Worm (Caenorhabditis elegans) whole organism, young adult: ENCODE results near the gene pygl-1.

ENCODE experiments used
- B0336.3 ChIP-seq: fragments of 200-800 bp; sonication (Bioruptor generic); IDR thresholded peaks from 2 replicates; pipeline ENCODE4 v1.3.6; 2022; ENCODE audit warnings: missing genetic modification characterization, missing compliant biosample characterization
- F39B2.1 ChIP-seq: fragments of 200-800 bp; sonication (Bioruptor generic); IDR thresholded peaks from 2 replicates; pipeline ENCODE4 v1.3.6; 2022; ENCODE audit warnings: missing genetic modification reagents, missing genetic modification characterization, missing compliant biosample characterization
- F55B11.4 ChIP-seq: sonication (generic microtip); optimal IDR thresholded peaks from 2 replicates; lab custom pipeline; 2016; ENCODE audit warnings: missing compliant biosample characterization, missing genetic modification characterization, borderline replicate concordance; ENCODE audit not compliant: insufficient read depth
- T26A5.8 ChIP-seq: sonication (generic microtip); optimal IDR thresholded peaks from 2 replicates; lab custom pipeline; 2016; ENCODE audit warnings: missing genetic modification characterization, missing compliant biosample characterization
- Y95B8A.8 ChIP-seq: fragments of 200-800 bp; sonication (Bioruptor generic); IDR thresholded peaks from 2 replicates; pipeline ENCODE4 v1.3.6; 2022; ENCODE audit warnings: missing genetic modification reagents, missing genetic modification characterization, missing compliant biosample characterization
- akir-1 ChIP-seq: fragments of 200-800 bp; sonication (Bioruptor generic); optimal IDR thresholded peaks from 2 replicates; lab custom pipeline; 2018; ENCODE audit warnings: mild to moderate bottlenecking, missing genetic modification characterization, moderate library complexity, missing compliant biosample characterization
- atf-7 ChIP-seq: sonication (generic microtip); optimal IDR thresholded peaks from 2 replicates; lab custom pipeline; 2017; ENCODE audit warnings: mild to moderate bottlenecking, missing genetic modification characterization, missing compliant biosample characterization
- attf-5 ChIP-seq: fragments of 200-800 bp; sonication (Bioruptor generic); optimal IDR thresholded peaks from 2 replicates; lab custom pipeline; 2018; ENCODE audit warnings: mild to moderate bottlenecking, missing genetic modification characterization, missing compliant biosample characterization
- attf-6 ChIP-seq: fragments of 200-800 bp; sonication (Bioruptor generic); IDR thresholded peaks from 2 replicates; pipeline ENCODE4 v1.3.6; 2022; ENCODE audit warnings: missing genetic modification reagents, missing genetic modification characterization, missing compliant biosample characterization
- bed-2 ChIP-seq: fragments of 200-800 bp; sonication (Bioruptor generic); IDR thresholded peaks from 2 replicates; pipeline ENCODE4 v1.3.6; 2022; ENCODE audit warnings: missing genetic modification reagents, missing genetic modification characterization, missing compliant biosample characterization
- ceh-27 ChIP-seq: fragments of 200-800 bp; sonication (Bioruptor generic); optimal IDR thresholded peaks from 2 replicates; lab custom pipeline; 2018; ENCODE audit warnings: mild to moderate bottlenecking, missing genetic modification characterization, moderate library complexity, missing compliant biosample characterization
- ceh-40 ChIP-seq: fragments of 200-800 bp; sonication (Bioruptor generic); IDR thresholded peaks from 2 replicates; pipeline ENCODE4 v1.3.6; 2022; ENCODE audit warnings: missing genetic modification characterization, missing compliant biosample characterization
- ceh-58 ChIP-seq: fragments of 200-800 bp; sonication (Bioruptor generic); IDR thresholded peaks from 2 replicates; pipeline ENCODE4 v1.3.6; 2022; ENCODE audit warnings: missing genetic modification characterization, missing compliant biosample characterization
- chd-7 ChIP-seq: sonication (generic microtip); optimal IDR thresholded peaks from 2 replicates; lab custom pipeline; 2016; ENCODE audit warnings: mild to moderate bottlenecking, missing genetic modification characterization, moderate library complexity, missing compliant biosample characterization
- dox-1 ChIP-seq: fragments of 200-800 bp; sonication (Bioruptor generic); IDR thresholded peaks from 2 replicates; pipeline ENCODE4 v1.3.6; 2022; ENCODE audit warnings: missing genetic modification reagents, missing genetic modification characterization, missing compliant biosample characterization
- efl-1 ChIP-seq: fragments of 150-350 bp; optimal IDR thresholded peaks from 2 replicates; lab custom pipeline; 2014; ENCODE audit warnings: missing biosample characterization, missing genetic modification reagents, missing genetic modification characterization
- ekl-4 ChIP-seq: fragments of 200-800 bp; sonication (Bioruptor generic); IDR thresholded peaks from 2 replicates; pipeline ENCODE4 v1.3.6; 2022; ENCODE audit warnings: missing genetic modification reagents, missing genetic modification characterization, missing compliant biosample characterization
- fkh-3 ChIP-seq: sonication (generic microtip); optimal IDR thresholded peaks from 2 replicates; lab custom pipeline; 2016; ENCODE audit warnings: mild to moderate bottlenecking, missing genetic modification characterization, missing compliant biosample characterization
- hlh-12 ChIP-seq: sonication (generic microtip); optimal IDR thresholded peaks from 2 replicates; lab custom pipeline; 2016; ENCODE audit warnings: missing genetic modification characterization, missing compliant biosample characterization
- lag-1 ChIP-seq: fragments of 200-800 bp; sonication (Bioruptor generic); IDR thresholded peaks from 2 replicates; pipeline ENCODE4 v1.3.6; 2022; ENCODE audit warnings: missing genetic modification reagents, missing genetic modification characterization, missing compliant biosample characterization
- lin-54 ChIP-seq: fragments of 200-800 bp; sonication (Bioruptor generic); optimal IDR thresholded peaks from 2 replicates; lab custom pipeline; 2018; ENCODE audit warnings: mild to moderate bottlenecking, missing genetic modification characterization, missing compliant biosample characterization
- lsl-1 ChIP-seq: fragments of 200-800 bp; sonication (Bioruptor generic); optimal IDR thresholded peaks from 2 replicates; lab custom pipeline; 2018; ENCODE audit warnings: mild to moderate bottlenecking, missing genetic modification characterization, moderate library complexity, missing compliant biosample characterization
- madf-3 ChIP-seq: fragments of 200-800 bp; sonication (Bioruptor generic); IDR thresholded peaks from 2 replicates; pipeline ENCODE4 v1.3.6; 2022; ENCODE audit warnings: missing genetic modification reagents, missing genetic modification characterization, missing compliant biosample characterization
- madf-6 ChIP-seq: fragments of 200-800 bp; sonication (Bioruptor generic); IDR thresholded peaks from 2 replicates; pipeline ENCODE4 v1.3.6; 2022; ENCODE audit warnings: missing genetic modification reagents, missing genetic modification characterization, missing compliant biosample characterization
- madf-8 ChIP-seq: fragments of 200-800 bp; sonication (Bioruptor generic); conservative IDR thresholded peaks from 2 replicates; pipeline ENCODE4 v1.3.6; 2022; ENCODE audit warnings: missing genetic modification reagents, missing genetic modification characterization, missing compliant biosample characterization
- nfya-1 ChIP-seq: sonication (generic microtip); optimal IDR thresholded peaks from 2 replicates; lab custom pipeline; 2017; ENCODE audit warnings: antibody characterized with exemption, missing compliant biosample characterization, missing genetic modification characterization, borderline replicate concordance; ENCODE audit not compliant: insufficient read depth
- nhr-80 ChIP-seq: sonication (generic microtip); optimal IDR thresholded peaks from 2 replicates; lab custom pipeline; 2016; ENCODE audit warnings: missing genetic modification characterization, missing compliant biosample characterization
- repo-1 ChIP-seq: sonication (generic microtip); optimal IDR thresholded peaks from 2 replicates; lab custom pipeline; 2017; ENCODE audit warnings: mild to moderate bottlenecking, missing genetic modification characterization, missing compliant biosample characterization
- snpc-1.3 ChIP-seq: sonication (generic microtip); optimal IDR thresholded peaks from 2 replicates; lab custom pipeline; 2017; ENCODE audit warnings: missing genetic modification characterization, mild to moderate bottlenecking, missing compliant biosample characterization, antibody characterized with exemption, moderate library complexity, missing genotype, missing genetic modification reagents; ENCODE audit not compliant: insufficient read depth
- snpc-3.4 ChIP-seq: sonication (generic microtip); optimal IDR thresholded peaks from 2 replicates; lab custom pipeline; 2017; ENCODE audit warnings: missing genetic modification characterization, mild to moderate bottlenecking, missing compliant biosample characterization, antibody characterized with exemption, moderate library complexity, missing genotype, missing genetic modification reagents
- snpc-4 ChIP-seq, 5 experiments: fragments of 150-350 bp in 1 of 5; sonication (generic microtip) in 4 of 5; optimal IDR thresholded peaks; 2 replicates each; lab custom pipeline; 2014 to 2018; ENCODE audit warnings: missing genetic modification characterization in 5 of 5, missing biosample characterization in 3 of 5, antibody characterized with exemption in 2 of 5, mild to moderate bottlenecking in 2 of 5, missing compliant biosample characterization in 2 of 5, missing genotype in 2 of 5, moderate library complexity in 2 of 5, missing genetic modification reagents in 1 of 5
- somi-1 ChIP-seq: fragments of 200-800 bp; sonication (Bioruptor generic); optimal IDR thresholded peaks from 2 replicates; lab custom pipeline; 2018; ENCODE audit warnings: mild to moderate bottlenecking, missing genetic modification characterization, missing compliant biosample characterization
- tbp1 ChIP-seq: fragments of 200-800 bp; sonication (Bioruptor generic); optimal IDR thresholded peaks from 2 replicates; lab custom pipeline; 2018; ENCODE audit warnings: mild to moderate bottlenecking, missing genetic modification characterization, missing compliant biosample characterization
- tlf-1 ChIP-seq: fragments of 200-800 bp; sonication (Bioruptor generic); optimal IDR thresholded peaks from 2 replicates; lab custom pipeline; 2018; ENCODE audit warnings: mild to moderate bottlenecking, missing genetic modification characterization, missing compliant biosample characterization
- xnd-1 ChIP-seq: sonication (generic microtip); optimal IDR thresholded peaks from 2 replicates; lab custom pipeline; 2016; ENCODE audit warnings: missing genotype, missing genetic modification reagents, missing genetic modification characterization, missing compliant biosample characterization
- zim-3 ChIP-seq: sonication (generic microtip); optimal IDR thresholded peaks from 2 replicates; lab custom pipeline; 2017; ENCODE audit warnings: mild to moderate bottlenecking, missing genetic modification characterization, moderate library complexity, missing compliant biosample characterization
- ztf-28 ChIP-seq: fragments of 200-800 bp; sonication (Bioruptor generic); IDR thresholded peaks from 2 replicates; pipeline ENCODE4 v1.3.6; 2022; ENCODE audit warnings: missing genetic modification reagents, missing genetic modification characterization, missing compliant biosample characterization

pygl-1 gene

DNA sequence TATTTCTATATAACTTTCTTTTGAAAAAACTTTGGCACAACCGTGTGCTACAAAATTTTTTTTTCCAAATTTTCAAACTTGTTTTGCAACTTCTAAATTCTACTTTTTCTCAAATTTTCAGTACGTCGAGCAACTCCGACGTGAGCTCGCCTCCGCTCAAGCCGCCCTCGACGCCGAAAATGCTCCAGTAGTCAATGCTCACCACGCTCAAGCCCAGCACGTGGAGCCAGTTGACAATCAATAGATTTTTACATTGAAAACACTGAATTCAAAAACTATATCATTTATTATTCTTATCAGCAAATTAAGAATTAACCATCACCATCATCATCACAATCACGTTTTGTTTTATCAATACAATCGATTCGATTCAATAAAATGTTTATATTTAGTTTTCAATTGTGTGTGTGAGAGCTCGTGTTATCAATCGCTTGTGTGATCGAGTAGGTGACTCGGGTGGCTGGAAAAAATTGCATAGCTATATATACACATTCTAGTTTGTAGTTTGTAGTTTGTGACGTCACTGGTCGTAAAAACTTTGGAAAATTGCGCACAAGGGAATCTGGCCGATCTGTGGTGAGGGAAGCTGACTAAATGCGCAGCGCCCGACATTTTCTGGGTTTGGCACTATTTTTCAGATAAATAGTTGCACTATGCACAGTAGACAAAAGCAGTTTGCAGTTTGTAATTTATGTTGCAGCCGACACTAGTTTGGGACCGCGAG is 55.6 kb downstream of the pygl-1 start (continued):
- TF ChIP-seq ceh-58 (no peak), attf-6 (no peak), snpc-3.4 (tag; lab: Kevin White, UChicago) (no peak), B0336.3 (GFP tag; lab: Robert Waterston, UW) (peak; percentile 92), lin-54 (GFP tag; lab: Kevin White, UChicago) (no peak), tlf-1 (GFP tag; lab: Kevin White, UChicago) (peak; percentile 62), atf-7 (tag; lab: Kevin White, UChicago) (peak; percentile 91), Y95B8A.8 (GFP tag; lab: Robert Waterston, UW) (no peak), zim-3 (tag; lab: Kevin White, UChicago) (peak; percentile 17), madf-3 (GFP tag; lab: Robert Waterston, UW) (no peak), madf-8 (no peak), F55B11.4 (tag; lab: Kevin White, UChicago) (no peak), dox-1 (GFP tag; lab: Robert Waterston, UW) (peak; percentile 44; the same call in 1 of the 2 replicates), lag-1 (GFP tag; lab: Robert Waterston, UW) (no peak), snpc-4 (GFP tag; optimal IDR thresholded peaks at IDR 0.05; lab: Kevin White, UChicago) (no peak), snpc-4 (tag; optimal IDR thresholded peaks at IDR 0.05; lab: Kevin White, UChicago) (peak in 3 of 4 experiments; percentile 55 to 75 (median 64)), T26A5.8 (tag; lab: Kevin White, UChicago) (no peak), madf-6 (GFP tag; lab: Robert Waterston, UW) (no peak; the same call in 1 of the 2 replicates), ekl-4 (GFP tag; lab: Robert Waterston, UW) (0 out of 2 replicates have a peak, but pooled peaks have one; percentile 40), F39B2.1 (GFP tag; lab: Robert Waterston, UW) (0 out of 2 replicates have a peak, but pooled peaks have one; percentile 62), lsl-1 (no peak), snpc-1.3 (tag; lab: Kevin White, UChicago) (no peak), fkh-3 (tag; lab: Kevin White, UChicago) (no peak), repo-1 (peak; percentile 75), xnd-1 (tag; lab: Kevin White, UChicago) (no peak), tbp1 (peak; percentile 41), ceh-27 (GFP tag; lab: Kevin White, UChicago) (no peak), hlh-12 (tag; lab: Kevin White, UChicago) (no peak), akir-1 (GFP tag; lab: Kevin White, UChicago) (no peak), ztf-28 (GFP tag; lab: Robert Waterston, UW) (no peak), nhr-80 (peak; percentile 75), nfya-1 (no peak), efl-1 (GFP tag; lab: Kevin White, UChicago) (no peak), attf-5 (GFP tag; lab: Kevin White, UChicago) (peak; percentile 48), somi-1 (no peak), bed-2 (GFP tag; lab: Robert Waterston, UW) (no peak), chd-7 (tag; lab: Kevin White, UChicago) (peak; percentile 64), ceh-40 (GFP tag; lab: Robert Waterston, UW) (no peak)
